Fruit fly (Drosophila melanogaster): ENCODE results near the gene tst.
A peak's percentile ranks its signal among the peaks of the same experiment; 100 is the strongest.

The tst gene

DNA sequence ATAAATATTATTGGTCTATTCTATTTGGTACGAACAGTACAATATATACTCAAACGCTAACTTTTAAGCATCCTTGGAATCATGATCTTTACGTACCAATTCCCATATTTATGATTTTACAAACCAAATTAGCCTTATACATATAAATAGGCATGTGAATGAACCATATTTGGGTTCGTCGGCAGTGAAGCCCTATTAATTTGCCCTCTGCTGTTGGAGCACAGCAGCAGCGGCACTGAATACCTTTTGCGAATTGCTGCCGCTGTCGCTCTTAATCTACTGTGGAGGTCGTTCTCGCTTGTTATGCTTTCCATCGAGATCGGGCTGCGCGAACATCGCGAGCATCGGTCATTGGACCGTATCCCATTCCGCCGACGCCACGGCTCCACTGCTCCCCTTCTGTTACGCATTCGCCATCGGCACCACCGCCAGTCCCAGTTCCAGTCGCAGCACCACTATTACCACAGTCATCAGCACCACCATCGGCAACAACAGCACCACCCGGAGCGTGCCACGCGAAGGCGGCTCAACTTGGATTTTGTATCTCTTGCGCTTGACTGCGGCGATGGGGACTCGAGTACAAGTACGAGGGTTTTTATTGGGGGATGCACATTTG, 15.9 kb upstream of the tst start (continued):
- TF ChIP-seq brk (GFP tag; optimal IDR thresholded peaks at IDR 0.05) (no peak), Mio (GFP tag; optimal IDR thresholded peaks at IDR 0.05) (no peak), pan (optimal IDR thresholded peaks at IDR 0.05) (no peak), foxo (GFP tag; optimal IDR thresholded peaks at IDR 0.05) (peak in 1 of 2 experiments; percentile 61), GATAd (GFP tag; optimal IDR thresholded peaks at IDR 0.05) (no peak)

DNA sequence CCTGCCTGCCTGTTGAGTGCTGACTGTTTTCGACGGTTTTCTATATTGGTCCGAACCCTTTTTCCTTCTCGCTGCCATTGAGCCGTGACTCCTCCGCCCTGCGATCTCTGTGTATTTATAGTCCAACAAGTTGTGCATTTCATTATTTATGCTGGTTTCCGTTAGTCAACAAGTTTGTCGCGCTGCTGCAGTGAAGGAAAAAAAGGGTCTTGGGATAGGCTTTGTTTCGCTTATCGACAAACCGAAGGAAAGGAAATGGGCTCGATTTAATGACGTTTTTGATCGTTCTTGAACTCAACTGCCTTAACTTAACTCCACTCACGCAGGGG, 14.9 kb upstream of the tst start:
- no peak for TF ChIP-seq foxo (GFP tag; optimal IDR thresholded peaks at IDR 0.05)
- no peak for TF ChIP-seq CG9705 (GFP tag; optimal IDR thresholded peaks at IDR 0.05)
- TF ChIP-seq sage (GFP tag; optimal IDR thresholded peaks at IDR 0.05) = no peak
- no peak for TF ChIP-seq h (GFP tag; optimal IDR thresholded peaks at IDR 0.05)
- no peak for TF ChIP-seq Myc (optimal IDR thresholded peaks at IDR 0.05)
- no peak for TF ChIP-seq usp (GFP tag; optimal IDR thresholded peaks at IDR 0.05)
- no peak for TF ChIP-seq dsf (GFP tag; optimal IDR thresholded peaks at IDR 0.05; ENCODE audit: borderline replicate concordance)
- no peak for TF ChIP-seq Abd-B (GFP tag; optimal IDR thresholded peaks at IDR 0.05)
- no peak for TF ChIP-seq Hr83 (GFP tag; optimal IDR thresholded peaks at IDR 0.05; ENCODE audit: poor library complexity, severe bottlenecking)
- no peak for TF ChIP-seq psq (GFP tag; optimal IDR thresholded peaks at IDR 0.05)
- TF ChIP-seq Rel (GFP tag; optimal IDR thresholded peaks at IDR 0.05) = no peak
- TF ChIP-seq Rel (tag; optimal IDR thresholded peaks at IDR 0.05) = no peak
- no peak for TF ChIP-seq HLH106 (tag; optimal IDR thresholded peaks at IDR 0.05)
- no peak for TF ChIP-seq CrebA (GFP tag; optimal IDR thresholded peaks at IDR 0.05; ENCODE audit: borderline replicate concordance)

DNA sequence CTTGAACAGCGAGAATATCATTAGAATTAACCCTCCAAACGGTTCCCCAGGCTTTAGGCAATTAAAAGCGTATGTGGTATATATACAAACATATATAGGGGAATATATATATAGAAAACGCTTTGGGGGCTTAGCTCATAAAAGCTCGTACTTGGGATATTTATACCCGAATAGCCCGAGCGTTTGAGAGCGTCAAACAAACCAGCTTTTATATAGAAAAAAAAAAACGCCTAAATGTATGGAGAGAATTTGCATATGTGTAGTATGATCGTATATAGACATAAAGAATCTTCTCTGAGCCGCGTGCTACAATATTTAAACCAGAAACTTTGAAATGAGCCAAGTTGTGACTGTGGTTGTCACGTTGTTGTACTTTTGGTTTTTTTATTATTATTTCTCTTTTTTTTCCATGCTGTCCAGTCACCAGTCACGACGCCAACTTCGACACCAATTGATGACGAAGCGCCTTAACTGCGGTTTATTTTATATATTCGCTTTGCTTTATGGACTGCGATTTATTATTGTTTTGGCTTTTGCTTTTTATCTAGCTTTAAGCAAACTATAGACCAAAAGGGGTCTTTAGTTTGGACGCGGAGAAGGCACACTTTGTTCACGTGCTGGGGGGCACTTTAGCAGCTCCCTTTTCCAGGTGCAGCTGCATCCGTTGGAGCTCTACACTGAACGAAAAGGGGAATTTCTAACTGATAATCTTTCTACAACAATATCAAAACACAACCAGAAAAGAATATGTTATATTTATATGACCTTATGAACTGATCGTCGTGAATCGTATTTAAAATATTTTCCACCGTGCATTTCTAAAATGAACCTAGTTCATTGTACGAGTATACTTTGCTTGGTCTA, 14.3 kb upstream of the tst start:
- TF ChIP-seq ey (GFP tag; optimal IDR thresholded peaks at IDR 0.05) (no peak), tai (GFP tag; optimal IDR thresholded peaks at IDR 0.05) (no peak), psq (GFP tag; optimal IDR thresholded peaks at IDR 0.05) (no peak), foxo (GFP tag; optimal IDR thresholded peaks at IDR 0.05) (peak in 1 of 2 experiments; percentile 30)

DNA sequence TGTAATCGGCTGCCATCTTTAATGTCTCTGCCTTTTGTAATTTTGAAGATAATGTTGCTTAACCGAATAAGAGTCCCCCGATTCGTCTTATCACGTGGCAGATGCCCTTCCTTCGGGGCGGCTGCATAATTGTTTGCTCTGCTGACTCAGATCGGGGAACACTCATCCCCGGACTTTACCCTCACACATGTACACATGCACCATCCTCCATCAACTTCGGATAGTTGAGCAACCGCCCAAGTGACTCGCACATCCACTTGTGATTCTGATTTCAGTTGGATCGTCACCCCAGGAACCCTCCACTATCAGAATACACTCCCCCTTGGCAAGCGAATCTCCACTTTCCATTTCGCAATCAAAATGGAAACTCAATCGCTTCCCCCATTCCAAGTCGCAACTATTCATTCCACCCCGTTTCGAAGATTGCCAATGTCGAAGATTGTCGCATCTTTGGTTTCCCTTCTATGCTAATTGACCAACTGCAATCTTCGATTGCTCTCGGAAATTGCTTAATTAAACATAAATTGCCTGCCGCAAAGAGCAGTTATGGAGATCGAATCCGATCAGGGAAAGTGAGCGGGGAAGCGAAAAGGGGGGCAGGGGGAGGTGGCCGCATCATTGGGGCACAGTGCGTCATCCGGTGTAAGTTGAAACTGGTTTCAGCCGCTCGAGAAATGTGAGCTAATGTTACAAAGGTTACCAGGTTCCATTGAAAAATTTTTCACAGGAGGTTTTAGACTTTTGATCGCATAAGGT, 12.4 kb upstream of the tst start:
- no peak for TF ChIP-seq N (GFP tag; optimal IDR thresholded peaks at IDR 0.05)
- TF ChIP-seq woc (GFP tag; optimal IDR thresholded peaks at IDR 0.05) = no peak
- no peak for TF ChIP-seq dsf (GFP tag; optimal IDR thresholded peaks at IDR 0.05; ENCODE audit: borderline replicate concordance)
- no peak for TF ChIP-seq Jra (GFP tag; optimal IDR thresholded peaks at IDR 0.05)
- no peak for TF ChIP-seq fru (GFP tag; optimal IDR thresholded peaks at IDR 0.05)
- TF ChIP-seq rgr (GFP tag; optimal IDR thresholded peaks at IDR 0.05) = no peak
- TF ChIP-seq foxo (GFP tag; optimal IDR thresholded peaks at IDR 0.05) = no peak
- no peak for TF ChIP-seq Sp1 (GFP tag; optimal IDR thresholded peaks at IDR 0.05)
- no peak for TF ChIP-seq usp (GFP tag; optimal IDR thresholded peaks at IDR 0.05)
- no peak for TF ChIP-seq Dif (GFP tag; optimal IDR thresholded peaks at IDR 0.05; ENCODE audit: partially characterized antibody)
- no peak for TF ChIP-seq HLH106 (tag; optimal IDR thresholded peaks at IDR 0.05)
- TF ChIP-seq dl (GFP tag; optimal IDR thresholded peaks at IDR 0.05; ENCODE audit: insufficient read depth in 1 of 2, partially characterized antibody in 2 of 2) = no peak
- no peak for TF ChIP-seq dmrt93B (GFP tag; optimal IDR thresholded peaks at IDR 0.05)
- no peak for TF ChIP-seq Mio (GFP tag; optimal IDR thresholded peaks at IDR 0.05)

DNA sequence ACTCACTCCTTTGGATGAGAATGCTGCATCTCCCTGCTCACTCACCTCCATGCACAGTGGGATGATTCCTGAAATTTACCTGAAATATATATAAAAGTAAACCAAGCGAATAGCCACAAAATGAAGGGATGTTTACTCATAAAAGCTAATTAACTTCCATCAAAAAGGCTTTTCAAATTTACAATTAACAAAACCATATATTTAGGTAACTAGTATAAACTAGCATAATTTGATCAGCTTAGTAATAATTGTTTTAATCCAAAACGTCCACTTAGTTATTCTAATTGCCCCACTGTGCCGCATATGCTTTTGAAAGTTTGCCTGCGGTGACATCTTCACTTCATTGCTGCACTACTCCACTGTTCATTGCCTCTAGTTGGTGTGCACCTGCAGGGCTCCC, 11.3 kb upstream of the tst start:
- TF ChIP-seq CG32264 (GFP tag; optimal IDR thresholded peaks at IDR 0.05) (no peak), dl (GFP tag; optimal IDR thresholded peaks at IDR 0.05; ENCODE audit: insufficient read depth in 1 of 2, partially characterized antibody in 2 of 2) (no peak), pan (optimal IDR thresholded peaks at IDR 0.05) (no peak), Hnf4 (GFP tag; optimal IDR thresholded peaks at IDR 0.05) (no peak), br (GFP tag; optimal IDR thresholded peaks at IDR 0.05) (peak; percentile 51), Myc (optimal IDR thresholded peaks at IDR 0.05) (no peak), GATAd (GFP tag; optimal IDR thresholded peaks at IDR 0.05) (no peak), CG9705 (GFP tag; optimal IDR thresholded peaks at IDR 0.05) (no peak), Hr78 (GFP tag; optimal IDR thresholded peaks at IDR 0.05) (no peak), sage (GFP tag; optimal IDR thresholded peaks at IDR 0.05) (no peak), Mio (GFP tag; optimal IDR thresholded peaks at IDR 0.05) (no peak), Rel (GFP tag; optimal IDR thresholded peaks at IDR 0.05) (no peak), Rel (tag; optimal IDR thresholded peaks at IDR 0.05) (no peak), ey (GFP tag; optimal IDR thresholded peaks at IDR 0.05) (peak; percentile 64), CrebA (GFP tag; optimal IDR thresholded peaks at IDR 0.05; ENCODE audit: borderline replicate concordance) (no peak), Vsx2 (GFP tag; optimal IDR thresholded peaks at IDR 0.05; ENCODE audit: partially characterized antibody) (no peak), Dfd (GFP tag; optimal IDR thresholded peaks at IDR 0.05) (no peak), usp (GFP tag; optimal IDR thresholded peaks at IDR 0.05) (no peak), tai (GFP tag; optimal IDR thresholded peaks at IDR 0.05) (no peak), HLH106 (tag; optimal IDR thresholded peaks at IDR 0.05) (peak; percentile 53), Hr83 (GFP tag; optimal IDR thresholded peaks at IDR 0.05; ENCODE audit: poor library complexity, severe bottlenecking) (no peak), Dif (GFP tag; optimal IDR thresholded peaks at IDR 0.05; ENCODE audit: partially characterized antibody) (no peak), foxo (GFP tag; optimal IDR thresholded peaks at IDR 0.05) (peak in 1 of 2 experiments; percentile 72), sv (GFP tag; optimal IDR thresholded peaks at IDR 0.05) (peak; percentile 13), h (GFP tag; optimal IDR thresholded peaks at IDR 0.05) (peak; percentile 75), Sp1 (GFP tag; optimal IDR thresholded peaks at IDR 0.05) (peak; percentile 48), dsf (GFP tag; optimal IDR thresholded peaks at IDR 0.05; ENCODE audit: borderline replicate concordance) (no peak)

Data from whole organism, wandering third instar larva.